Worm (Caenorhabditis elegans) whole organism, young adult: Measurements from ENCODE around the gene Y62H9A.15.

Experiments used
- B0035.1 ChIP-seq: sonication (generic microtip); optimal IDR thresholded peaks from 2 replicates; lab custom pipeline; 2016; ENCODE audit warnings: missing genetic modification characterization, mild to moderate bottlenecking, missing compliant biosample characterization, missing genotype, missing genetic modification reagents
- B0261.1 ChIP-seq: sonication (generic microtip); optimal IDR thresholded peaks from 2 replicates; lab custom pipeline; 2016; ENCODE audit warnings: mild to moderate bottlenecking, missing genetic modification characterization, moderate library complexity, missing compliant biosample characterization
- F22D6.2 ChIP-seq: sonication (generic microtip); optimal IDR thresholded peaks from 2 replicates; lab custom pipeline; 2016; ENCODE audit warnings: mild to moderate bottlenecking, missing genetic modification characterization, missing compliant biosample characterization
- F33H1.4 ChIP-seq: fragments of 200-800 bp; sonication (Bioruptor generic); IDR thresholded peaks from 2 replicates; pipeline ENCODE4 v1.3.6; 2022; ENCODE audit warnings: missing genetic modification reagents, missing genetic modification characterization, missing compliant biosample characterization
- F57C9.4 ChIP-seq: sonication (generic microtip); optimal IDR thresholded peaks from 2 replicates; lab custom pipeline; 2017; ENCODE audit warnings: mild to moderate bottlenecking, missing genetic modification characterization, missing compliant biosample characterization
- K11D2.4 ChIP-seq: fragments of 200-800 bp; sonication (Bioruptor generic); IDR thresholded peaks from 2 replicates; pipeline ENCODE4 v1.3.6; 2022; ENCODE audit warnings: missing genetic modification reagents, missing genetic modification characterization, missing compliant biosample characterization
- T07F8.4 ChIP-seq: sonication (generic microtip); optimal IDR thresholded peaks from 2 replicates; lab custom pipeline; 2016; ENCODE audit warnings: mild to moderate bottlenecking, missing genetic modification characterization, moderate library complexity, missing compliant biosample characterization
- Y53G8AR.9 ChIP-seq: fragments of 200-800 bp; sonication (Bioruptor generic); conservative IDR thresholded peaks from 2 replicates; pipeline ENCODE4 v1.3.6; 2022; ENCODE audit warnings: missing genetic modification reagents, missing genetic modification characterization, missing compliant biosample characterization
- Y56A3A.18 ChIP-seq: fragments of 200-800 bp; sonication (Bioruptor generic); IDR thresholded peaks from 2 replicates; pipeline ENCODE4 v1.3.6; 2022; ENCODE audit warnings: missing genetic modification reagents, missing genetic modification characterization, missing compliant biosample characterization
- aptf-2 ChIP-seq: fragments of 200-800 bp; sonication (Bioruptor generic); conservative IDR thresholded peaks from 2 replicates; pipeline ENCODE4 v1.3.6; 2022; ENCODE audit warnings: missing genetic modification reagents, missing genetic modification characterization, missing compliant biosample characterization
- atf-7 ChIP-seq: sonication (generic microtip); optimal IDR thresholded peaks from 2 replicates; lab custom pipeline; 2017; ENCODE audit warnings: mild to moderate bottlenecking, missing genetic modification characterization, missing compliant biosample characterization
- bed-1 ChIP-seq: fragments of 200-800 bp; sonication (Bioruptor generic); IDR thresholded peaks from 2 replicates; pipeline ENCODE4 v1.3.6; 2022; ENCODE audit warnings: missing genetic modification reagents, missing genetic modification characterization, missing compliant biosample characterization
- cebp-1 ChIP-seq, 2 experiments: fragments of 200-800 bp in 1 of 2; sonication (Bioruptor generic) in 1 of 2; sonication (generic microtip) in 1 of 2; IDR thresholded peaks in 1 of 2; optimal IDR thresholded peaks in 1 of 2; 2 replicates each; pipeline versions ENCODE4 v1.3.6 to Lab custom; 2017 to 2022; ENCODE audit warnings: missing compliant biosample characterization in 2 of 2, missing genetic modification characterization in 2 of 2, mild to moderate bottlenecking in 1 of 2, missing genetic modification reagents in 1 of 2, moderate library complexity in 1 of 2
- cebp-2 ChIP-seq: fragments of 200-800 bp; sonication (Bioruptor generic); IDR thresholded peaks from 2 replicates; pipeline ENCODE4 v1.3.6; 2022; ENCODE audit warnings: missing genetic modification characterization, missing compliant biosample characterization
- ceh-27 ChIP-seq: fragments of 200-800 bp; sonication (Bioruptor generic); optimal IDR thresholded peaks from 2 replicates; lab custom pipeline; 2018; ENCODE audit warnings: mild to moderate bottlenecking, missing genetic modification characterization, moderate library complexity, missing compliant biosample characterization
- die-1 ChIP-seq: sonication (generic microtip); optimal IDR thresholded peaks from 2 replicates; lab custom pipeline; 2016; ENCODE audit warnings: missing genotype, mild to moderate bottlenecking, missing genetic modification characterization, missing compliant biosample characterization
- dox-1 ChIP-seq: fragments of 200-800 bp; sonication (Bioruptor generic); IDR thresholded peaks from 2 replicates; pipeline ENCODE4 v1.3.6; 2022; ENCODE audit warnings: missing genetic modification reagents, missing genetic modification characterization, missing compliant biosample characterization
- egl-18 ChIP-seq: fragments of 200-800 bp; sonication (Bioruptor generic); IDR thresholded peaks from 2 replicates; pipeline ENCODE4 v1.3.6; 2022; ENCODE audit warnings: missing genetic modification reagents, missing genetic modification characterization, missing compliant biosample characterization
- ets-4 ChIP-seq: fragments of 200-800 bp; sonication (Bioruptor generic); optimal IDR thresholded peaks from 2 replicates; lab custom pipeline; 2018; ENCODE audit warnings: mild to moderate bottlenecking, missing genetic modification characterization, missing compliant biosample characterization
- him-1 ChIP-seq: sonication (generic microtip); optimal IDR thresholded peaks from 2 replicates; lab custom pipeline; 2016; ENCODE audit warnings: missing genotype, missing genetic modification reagents, missing genetic modification characterization, missing compliant biosample characterization
- hmg-1.2 ChIP-seq: fragments of 200-800 bp; sonication (Bioruptor generic); IDR thresholded peaks from 2 replicates; pipeline ENCODE4 v1.3.6; 2022; ENCODE audit warnings: missing genetic modification reagents, missing genetic modification characterization, missing compliant biosample characterization
- hrde-1 ChIP-seq: sonication (generic microtip); optimal IDR thresholded peaks from 2 replicates; lab custom pipeline; 2016; ENCODE audit warnings: missing genetic modification characterization, mild to moderate bottlenecking, missing compliant biosample characterization, moderate library complexity, missing genotype, missing genetic modification reagents, borderline replicate concordance
- hsf-1 ChIP-seq: fragments of 200-800 bp; sonication (Bioruptor generic); IDR thresholded peaks from 2 replicates; pipeline ENCODE4 v1.3.6; 2022; ENCODE audit warnings: missing genetic modification reagents, missing genetic modification characterization, missing compliant biosample characterization
- let-526 ChIP-seq: fragments of 200-800 bp; sonication (Bioruptor generic); IDR thresholded peaks from 2 replicates; pipeline ENCODE4 v1.3.6; 2022; ENCODE audit warnings: missing genetic modification reagents, missing genetic modification characterization, missing compliant biosample characterization
- lin-35 ChIP-seq, 3 experiments: fragments of 150-350 bp in 2 of 3; sonication (generic microtip) in 1 of 3; optimal IDR thresholded peaks; 2 replicates each; lab custom pipeline; 2014 to 2018; ENCODE audit warnings: missing biosample characterization in 3 of 3, missing genetic modification characterization in 3 of 3, missing genetic modification reagents in 3 of 3
- lin-54 ChIP-seq: fragments of 200-800 bp; sonication (Bioruptor generic); optimal IDR thresholded peaks from 2 replicates; lab custom pipeline; 2018; ENCODE audit warnings: mild to moderate bottlenecking, missing genetic modification characterization, missing compliant biosample characterization
- lir-1 ChIP-seq: fragments of 200-800 bp; sonication (Bioruptor generic); conservative IDR thresholded peaks from 2 replicates; pipeline ENCODE4 v1.3.6; 2022; ENCODE audit warnings: missing genetic modification reagents, missing genetic modification characterization, missing compliant biosample characterization
- lsl-1 ChIP-seq: fragments of 200-800 bp; sonication (Bioruptor generic); optimal IDR thresholded peaks from 2 replicates; lab custom pipeline; 2018; ENCODE audit warnings: mild to moderate bottlenecking, missing genetic modification characterization, moderate library complexity, missing compliant biosample characterization
- madf-10 ChIP-seq: sonication (generic microtip); optimal IDR thresholded peaks from 2 replicates; lab custom pipeline; 2016; ENCODE audit warnings: mild to moderate bottlenecking, missing genetic modification characterization, missing compliant biosample characterization
- madf-3 ChIP-seq: fragments of 200-800 bp; sonication (Bioruptor generic); IDR thresholded peaks from 2 replicates; pipeline ENCODE4 v1.3.6; 2022; ENCODE audit warnings: missing genetic modification reagents, missing genetic modification characterization, missing compliant biosample characterization
- madf-6 ChIP-seq: fragments of 200-800 bp; sonication (Bioruptor generic); IDR thresholded peaks from 2 replicates; pipeline ENCODE4 v1.3.6; 2022; ENCODE audit warnings: missing genetic modification reagents, missing genetic modification characterization, missing compliant biosample characterization
- nfya-1 ChIP-seq: sonication (generic microtip); optimal IDR thresholded peaks from 2 replicates; lab custom pipeline; 2017; ENCODE audit warnings: antibody characterized with exemption, missing compliant biosample characterization, missing genetic modification characterization, borderline replicate concordance; ENCODE audit not compliant: insufficient read depth
- nfyb-1 ChIP-seq: fragments of 200-800 bp; sonication (Bioruptor generic); IDR thresholded peaks from 2 replicates; pipeline ENCODE4 v1.3.6; 2022; ENCODE audit warnings: missing genetic modification reagents, missing genetic modification characterization, missing compliant biosample characterization
- nhr-90 ChIP-seq: sonication (generic microtip); optimal IDR thresholded peaks from 2 replicates; lab custom pipeline; 2016; ENCODE audit warnings: missing genotype, mild to moderate bottlenecking, missing genetic modification characterization, missing compliant biosample characterization
- pbrm-1 ChIP-seq: fragments of 200-800 bp; sonication (Bioruptor generic); IDR thresholded peaks from 2 replicates; pipeline ENCODE4 v1.3.6; 2022; ENCODE audit warnings: missing genetic modification reagents, missing genetic modification characterization, missing compliant biosample characterization
- rcor-1 ChIP-seq: fragments of 200-800 bp; sonication (Bioruptor generic); IDR thresholded peaks from 2 replicates; pipeline ENCODE4 v1.3.6; 2022; ENCODE audit warnings: missing genetic modification reagents, missing genetic modification characterization, missing compliant biosample characterization
- rec-8 ChIP-seq, 2 experiments: sonication (generic microtip); optimal IDR thresholded peaks; 2 replicates each; lab custom pipeline; 2016; ENCODE audit warnings: mild to moderate bottlenecking in 2 of 2, missing genetic modification characterization in 2 of 2, missing genetic modification reagents in 2 of 2, missing genotype in 2 of 2, missing biosample characterization in 1 of 2, missing compliant biosample characterization in 1 of 2, moderate library complexity in 1 of 2
- snpc-3.4 ChIP-seq: sonication (generic microtip); optimal IDR thresholded peaks from 2 replicates; lab custom pipeline; 2017; ENCODE audit warnings: missing genetic modification characterization, mild to moderate bottlenecking, missing compliant biosample characterization, antibody characterized with exemption, moderate library complexity, missing genotype, missing genetic modification reagents
- snpc-4 ChIP-seq, 5 experiments: fragments of 150-350 bp in 1 of 5; sonication (generic microtip) in 4 of 5; optimal IDR thresholded peaks; 2 replicates each; lab custom pipeline; 2014 to 2018; ENCODE audit warnings: missing genetic modification characterization in 5 of 5, missing biosample characterization in 3 of 5, antibody characterized with exemption in 2 of 5, mild to moderate bottlenecking in 2 of 5, missing compliant biosample characterization in 2 of 5, missing genotype in 2 of 5, moderate library complexity in 2 of 5, missing genetic modification reagents in 1 of 5
- somi-1 ChIP-seq: fragments of 200-800 bp; sonication (Bioruptor generic); optimal IDR thresholded peaks from 2 replicates; lab custom pipeline; 2018; ENCODE audit warnings: mild to moderate bottlenecking, missing genetic modification characterization, missing compliant biosample characterization
- ztf-22 ChIP-seq: fragments of 200-800 bp; sonication (Bioruptor generic); optimal IDR thresholded peaks from 2 replicates; lab custom pipeline; 2018; ENCODE audit warnings: mild to moderate bottlenecking, missing genetic modification characterization, moderate library complexity, missing compliant biosample characterization
- ztf-25 ChIP-seq: fragments of 200-800 bp; sonication (Bioruptor generic); IDR thresholded peaks from 2 replicates; pipeline ENCODE4 v1.3.6; 2022; ENCODE audit warnings: missing genetic modification reagents, missing genetic modification characterization, missing compliant biosample characterization
- ztf-26 ChIP-seq: sonication (generic microtip); optimal IDR thresholded peaks from 2 replicates; lab custom pipeline; 2017; ENCODE audit warnings: missing genetic modification characterization, missing compliant biosample characterization
- ztf-3 ChIP-seq: fragments of 200-800 bp; sonication (Bioruptor generic); optimal IDR thresholded peaks from 2 replicates; lab custom pipeline; 2018; ENCODE audit warnings: mild to moderate bottlenecking, missing genetic modification characterization, missing compliant biosample characterization
- ztf-6 ChIP-seq: fragments of 200-800 bp; sonication (Bioruptor generic); IDR thresholded peaks from 2 replicates; pipeline ENCODE4 v1.3.6; 2022; ENCODE audit warnings: missing genetic modification reagents, missing genetic modification characterization, missing compliant biosample characterization

Gene Y62H9A.15

DNA sequence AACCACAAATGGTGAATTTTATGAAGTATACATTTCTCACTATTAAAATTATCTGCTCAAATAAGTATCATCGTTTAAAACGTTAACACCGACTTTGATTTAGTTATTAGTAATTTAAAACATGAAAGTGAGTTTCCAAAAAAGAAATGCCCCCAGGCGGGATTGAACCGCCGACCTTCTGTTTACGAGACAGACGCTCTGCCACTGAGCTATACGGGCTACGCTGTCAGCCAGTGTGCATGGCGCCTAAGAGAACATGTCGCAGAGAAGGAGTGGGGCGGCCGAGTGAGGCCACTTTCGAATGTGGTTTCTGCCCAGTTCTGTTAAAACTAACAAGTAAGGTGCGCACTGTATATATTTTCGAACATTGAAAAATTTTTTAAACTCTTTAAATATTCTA, 25.0 kb upstream of the Y62H9A.15 start (continued):
- TF ChIP-seq let-526 (GFP tag; lab: Robert Waterston, UW) (0 out of 2 replicates have a peak, but pooled peaks have one; percentile 35), hsf-1 (GFP tag; lab: Robert Waterston, UW) (no peak), hmg-1.2 (GFP tag; lab: Robert Waterston, UW) (peak; percentile 82), rcor-1 (GFP tag; lab: Robert Waterston, UW) (peak; percentile 81), B0035.1 (tag; lab: Kevin White, UChicago) (no peak), F33H1.4 (GFP tag; lab: Robert Waterston, UW) (no peak), F57C9.4 (tag; lab: Kevin White, UChicago) (no peak), madf-10 (peak; percentile 77), lin-54 (peak; percentile 50), nfyb-1 (GFP tag; lab: Robert Waterston, UW) (peak; percentile 86), atf-7 (tag; lab: Kevin White, UChicago) (peak; percentile 32), lin-35 (GFP tag; optimal IDR thresholded peaks at IDR 0.05; lab: Kevin White, UChicago) (no peak), Y53G8AR.9 (GFP tag; lab: Robert Waterston, UW) (0 out of 2 replicates have a peak, but pooled peaks have one; percentile 36), K11D2.4 (GFP tag; lab: Robert Waterston, UW) (peak; percentile 81), Y56A3A.18 (GFP tag; lab: Robert Waterston, UW) (peak; percentile 76; the same call in 1 of the 2 replicates), lsl-1 (GFP tag; lab: Kevin White, UChicago) (peak; percentile 4), lir-1 (GFP tag; lab: Robert Waterston, UW) (peak; percentile 31; the same call in 1 of the 2 replicates), egl-18 (GFP tag; lab: Robert Waterston, UW) (no peak), aptf-2 (GFP tag; lab: Robert Waterston, UW) (0 out of 2 replicates have a peak, but pooled peaks have one; percentile 42), ztf-25 (GFP tag; lab: Robert Waterston, UW) (peak; percentile 84; the same call in 1 of the 2 replicates), ztf-22 (no peak), snpc-4 (GFP tag; optimal IDR thresholded peaks at IDR 0.05; lab: Kevin White, UChicago) (peak; percentile 33), snpc-4 (tag; optimal IDR thresholded peaks at IDR 0.05; lab: Kevin White, UChicago) (peak in 3 of 4 experiments; percentile 20 to 75 (median 61)), ztf-3 (GFP tag; lab: Kevin White, UChicago) (no peak), ztf-6 (GFP tag; lab: Robert Waterston, UW) (no peak), ets-4 (GFP tag; lab: Kevin White, UChicago) (no peak), cebp-2 (GFP tag; lab: Robert Waterston, UW) (no peak), ceh-27 (GFP tag; lab: Kevin White, UChicago) (peak; percentile 69), dox-1 (GFP tag; lab: Robert Waterston, UW) (peak; percentile 81; the same call in 1 of the 2 replicates), cebp-1 (GFP tag; IDR thresholded peaks at IDR 0.05; lab: Robert Waterston, UW) (0 out of 2 replicates have a peak, but pooled peaks have one; percentile 25), cebp-1 (tag; optimal IDR thresholded peaks at IDR 0.05; lab: Kevin White, UChicago) (peak; percentile 73), T07F8.4 (peak; percentile 25), F22D6.2 (peak; percentile 31), him-1 (tag; lab: Kevin White, UChicago) (peak; percentile 91), rec-8 (tag; optimal IDR thresholded peaks at IDR 0.05; lab: Kevin White, UChicago) (peak; percentile 78 to 80), ztf-26 (tag; lab: Kevin White, UChicago) (peak; percentile 71), nhr-90 (tag; lab: Kevin White, UChicago) (peak; percentile 61), pbrm-1 (GFP tag; lab: Robert Waterston, UW) (peak; percentile 87), madf-6 (GFP tag; lab: Robert Waterston, UW) (peak; percentile 61), hrde-1 (tag; lab: Kevin White, UChicago) (peak; percentile 18), B0261.1 (tag; lab: Kevin White, UChicago) (peak; percentile 90), snpc-3.4 (peak; percentile 58), somi-1 (peak; percentile 68), bed-1 (no peak), madf-3 (GFP tag; lab: Robert Waterston, UW) (no peak), die-1 (tag; lab: Kevin White, UChicago) (peak; percentile 84), nfya-1 (no peak)
